Worm (Caenorhabditis elegans): ENCODE data around the gene F57G4.1.

DNA sequence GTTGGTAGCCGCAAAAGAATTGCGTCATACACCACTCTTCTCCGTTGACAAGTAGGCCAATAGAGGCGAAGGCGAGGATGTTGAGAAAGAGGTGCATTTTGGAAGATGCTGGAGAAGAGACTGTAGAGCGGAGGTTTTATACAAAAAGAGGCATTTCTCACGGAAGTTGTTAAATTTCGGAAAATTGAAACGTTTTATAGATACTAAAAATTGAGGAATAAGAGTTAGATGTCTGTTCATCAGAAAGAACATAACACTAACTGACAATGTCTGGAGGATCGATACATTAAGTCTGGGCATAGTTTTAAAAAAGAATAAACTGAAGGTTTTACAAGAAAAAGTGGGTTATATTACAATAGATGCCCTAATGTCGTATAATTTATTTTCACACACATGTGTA lies 9.1 kb upstream of the F57G4.1 start, which contains the start of gene Y6G8.14:
- TF ChIP-seq him-1 (tag; optimal IDR thresholded peaks at IDR 0.05) (no peak), W03F9.2 (tag; optimal IDR thresholded peaks at IDR 0.05) (no peak), dao-5 (tag; optimal IDR thresholded peaks at IDR 0.05) (no peak)

Measured in whole organism, L4/young adult.